Worm (Caenorhabditis elegans): ENCODE measurements around the gene C15C8.5.

Gene C15C8.5

DNA sequence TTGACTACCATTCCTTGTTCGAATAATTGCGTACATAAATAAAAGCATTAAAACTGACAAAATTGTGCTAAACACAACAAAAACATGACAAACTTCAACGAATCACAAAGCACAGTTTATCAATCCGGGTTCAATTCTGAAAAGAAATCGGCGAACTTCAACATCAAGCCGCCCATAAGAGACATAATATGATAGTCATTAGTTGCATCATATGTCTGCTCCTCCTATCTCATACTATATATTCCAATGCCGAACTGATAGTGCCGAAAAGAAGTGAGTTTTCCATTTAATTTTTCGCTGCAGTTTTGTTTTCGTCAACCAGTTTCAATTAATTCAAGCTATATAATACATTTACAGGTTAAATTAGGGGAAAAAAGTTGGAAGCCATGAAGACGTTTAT is 6.1 kb upstream of the C15C8.5 start, which contains the start of gene hrg-7:
Gene hrg-7 (plus strand): TSS at position 358 of the 400 bp plus-strand sequence.
- no peak for TF ChIP-seq nhr-12 (tag; optimal IDR thresholded peaks at IDR 0.05)
- no peak for TF ChIP-seq lsy-2 (tag; optimal IDR thresholded peaks at IDR 0.05)
- no peak for TF ChIP-seq lin-32 (GFP tag; optimal IDR thresholded peaks at IDR 0.05)
- TF ChIP-seq cnd-1 (tag; optimal IDR thresholded peaks at IDR 0.05), result no peak

ce11 chrV:12743778-12744502 is 3.9 kb upstream of the C15C8.5 start:
- TF ChIP-seq elt-3 (tag; optimal IDR thresholded peaks at IDR 0.05) (no peak), sptf-1 (tag; optimal IDR thresholded peaks at IDR 0.05) (no peak), lin-13 (tag; optimal IDR thresholded peaks at IDR 0.05) (no peak), cnd-1 (tag; optimal IDR thresholded peaks at IDR 0.05) (no peak), flh-1 (GFP tag; optimal IDR thresholded peaks at IDR 0.05) (no peak), snpc-4 (tag; optimal IDR thresholded peaks at IDR 0.05) (no peak), nhr-76 (tag; optimal IDR thresholded peaks at IDR 0.05) (no peak), ham-2 (GFP tag; optimal IDR thresholded peaks at IDR 0.05) (no peak), ceh-83 (GFP tag; optimal IDR thresholded peaks at IDR 0.05) (no peak), hlh-1 (tag; optimal IDR thresholded peaks at IDR 0.05) (no peak), elt-1 (tag; optimal IDR thresholded peaks at IDR 0.05; ENCODE audit: borderline replicate concordance, insufficient read depth) (no peak), sem-2 (GFP tag; optimal IDR thresholded peaks at IDR 0.05) (no peak), tbx-8 (GFP tag; optimal IDR thresholded peaks at IDR 0.05) (no peak), unc-62 (GFP tag; optimal IDR thresholded peaks at IDR 0.05) (no peak), pha-4 (tag; optimal IDR thresholded peaks at IDR 0.05) (no peak)

ce11 chrV:12744979-12745378 is 2.8 kb upstream of the C15C8.5 start, which contains the start of gene C15C8.7:
Gene C15C8.7, minus strand, starts transcription at chrV:12745050.
- TF ChIP-seq ztf-11 (tag; optimal IDR thresholded peaks at IDR 0.05) (no peak), flh-1 (GFP tag; optimal IDR thresholded peaks at IDR 0.05) (no peak), sptf-1 (tag; optimal IDR thresholded peaks at IDR 0.05) (no peak), ham-2 (GFP tag; optimal IDR thresholded peaks at IDR 0.05) (no peak), unc-62 (GFP tag; optimal IDR thresholded peaks at IDR 0.05) (no peak)

ce11 chrV:12747431-12747830 is 376 bp upstream of the C15C8.5 start, which contains the start of gene C15C8.4:
Gene C15C8.4, minus strand, starts transcription at chrV:12747463.
- TF ChIP-seq elt-1 (tag; optimal IDR thresholded peaks at IDR 0.05; ENCODE audit: borderline replicate concordance, insufficient read depth), result peak; percentile 94
- TF ChIP-seq drap-1 (GFP tag; optimal IDR thresholded peaks at IDR 0.05), result no peak

- TF ChIP-seq nhr-237 (tag; optimal IDR thresholded peaks at IDR 0.05), result no peak
- TF ChIP-seq nhr-28 (tag; optimal IDR thresholded peaks at IDR 0.05), result no peak
Measured at ce11 chrV:12749558-12749957, 1.8 kb downstream of the C15C8.5 start.

DNA sequence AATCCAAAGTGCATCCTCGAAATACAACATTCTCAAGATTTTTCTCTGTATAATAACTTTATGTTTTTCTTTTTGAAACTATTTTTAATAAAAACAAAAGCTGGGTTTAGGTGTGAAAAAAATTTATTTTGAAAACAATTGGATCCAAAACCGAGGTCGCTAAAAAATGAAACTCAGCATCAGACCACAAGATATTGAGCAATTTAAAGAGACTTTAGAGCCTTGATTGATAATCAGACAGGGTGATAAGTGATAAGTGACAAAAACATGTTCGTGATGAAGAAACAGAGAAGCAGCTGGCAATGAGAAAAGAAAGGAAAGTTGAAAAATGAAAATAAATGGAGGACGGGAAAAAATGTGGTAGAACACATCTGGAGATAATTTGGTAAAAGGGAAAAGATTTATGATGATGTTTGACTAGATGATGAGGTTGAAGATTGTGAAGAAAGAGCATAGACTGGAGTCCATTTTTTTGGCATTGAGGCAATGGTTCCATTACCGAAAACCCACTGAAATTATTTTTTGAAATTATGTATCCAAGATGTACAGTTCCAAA is 3.8 kb downstream of the C15C8.5 start, which contains the start of gene C15C8.6:
Gene C15C8.6 (minus strand): TSS at position 51 of the 556 bp plus-strand sequence.
- TF ChIP-seq nhr-2 (tag; optimal IDR thresholded peaks at IDR 0.05) (no peak), bed-3 (GFP tag; optimal IDR thresholded peaks at IDR 0.05) (no peak), snpc-4 (tag; optimal IDR thresholded peaks at IDR 0.05) (no peak), ham-2 (GFP tag; optimal IDR thresholded peaks at IDR 0.05) (no peak), mls-2 (tag; optimal IDR thresholded peaks at IDR 0.05) (no peak), lin-13 (tag; optimal IDR thresholded peaks at IDR 0.05) (no peak), nhr-76 (tag; optimal IDR thresholded peaks at IDR 0.05) (no peak), ceh-43 (GFP tag; optimal IDR thresholded peaks at IDR 0.05) (no peak), sem-2 (GFP tag; optimal IDR thresholded peaks at IDR 0.05) (no peak), unc-120 (tag; optimal IDR thresholded peaks at IDR 0.05; ENCODE audit: poor library complexity, severe bottlenecking) (no peak)
